Worm (Caenorhabditis elegans) whole organism, late embryonic: Measurements from ENCODE around the gene R12C12.10.

Experiments
- C08G9.2 ChIP-seq: sonication (generic microtip); optimal IDR thresholded peaks from 2 replicates; lab custom pipeline; 2016; ENCODE audit warnings: mild to moderate bottlenecking, missing genetic modification characterization, moderate library complexity, missing compliant biosample characterization
- F13H6.1 ChIP-seq: sonication (generic microtip); optimal IDR thresholded peaks from 2 replicates; lab custom pipeline; 2016; ENCODE audit warnings: missing genetic modification characterization, missing compliant biosample characterization
- T23F11.4 ChIP-seq: fragments of 200-800 bp; sonication (Bioruptor generic); optimal IDR thresholded peaks from 2 replicates; lab custom pipeline; 2018; ENCODE audit warnings: mild to moderate bottlenecking, missing genetic modification characterization, missing compliant biosample characterization
- ahr-1 ChIP-seq: sonication (generic microtip); optimal IDR thresholded peaks from 2 replicates; lab custom pipeline; 2016; ENCODE audit warnings: missing genetic modification characterization, missing compliant biosample characterization
- ama-1 ChIP-seq: fragments of 150-350 bp; optimal IDR thresholded peaks from 2 replicates; lab custom pipeline; 2014
- ceh-18 ChIP-seq: sonication (generic microtip); optimal IDR thresholded peaks from 2 replicates; lab custom pipeline; 2016; ENCODE audit warnings: missing genetic modification characterization, missing compliant biosample characterization
- ceh-2 ChIP-seq: sonication (generic microtip); optimal IDR thresholded peaks from 2 replicates; lab custom pipeline; 2016; ENCODE audit warnings: missing genotype, missing genetic modification characterization, missing compliant biosample characterization
- ceh-30 ChIP-seq: fragments of 150-350 bp; optimal IDR thresholded peaks from 2 replicates; lab custom pipeline; 2014; ENCODE audit warnings: missing biosample characterization, missing genetic modification characterization
- ceh-31 ChIP-seq: sonication (generic microtip); optimal IDR thresholded peaks from 2 replicates; lab custom pipeline; 2016; ENCODE audit warnings: missing genetic modification characterization, missing compliant biosample characterization
- ceh-34 ChIP-seq: sonication (generic microtip); optimal IDR thresholded peaks from 2 replicates; lab custom pipeline; 2016; ENCODE audit warnings: mild to moderate bottlenecking, missing genetic modification characterization, missing compliant biosample characterization
- ceh-45 ChIP-seq: fragments of 200-800 bp; sonication (Bioruptor generic); IDR thresholded peaks from 2 replicates; pipeline ENCODE4 v1.3.6; 2022; ENCODE audit warnings: missing genetic modification reagents, missing genetic modification characterization, missing compliant biosample characterization
- ceh-48 ChIP-seq: sonication (generic microtip); optimal IDR thresholded peaks from 2 replicates; lab custom pipeline; 2016; ENCODE audit warnings: missing genetic modification characterization, inconsistent platforms, missing compliant biosample characterization
- ceh-9 ChIP-seq: sonication (generic microtip); optimal IDR thresholded peaks from 2 replicates; lab custom pipeline; 2016; ENCODE audit warnings: mild to moderate bottlenecking, missing genetic modification characterization, inconsistent platforms, missing compliant biosample characterization
- dve-1 ChIP-seq: sonication (generic microtip); optimal IDR thresholded peaks from 2 replicates; lab custom pipeline; 2017; ENCODE audit warnings: antibody characterized with exemption, mild to moderate bottlenecking, missing genetic modification characterization, missing compliant biosample characterization
- elt-2 ChIP-seq: sonication (generic microtip); optimal IDR thresholded peaks from 2 replicates; lab custom pipeline; 2016; ENCODE audit warnings: missing genetic modification reagents, missing genetic modification characterization, missing compliant biosample characterization
- ets-4 ChIP-seq: sonication (generic microtip); optimal IDR thresholded peaks from 2 replicates; lab custom pipeline; 2016; ENCODE audit warnings: missing genetic modification characterization, missing compliant biosample characterization
- fax-1 ChIP-seq: sonication (generic microtip); optimal IDR thresholded peaks from 2 replicates; lab custom pipeline; 2016; ENCODE audit warnings: missing genotype, missing genetic modification characterization, missing compliant biosample characterization
- fkh-10 ChIP-seq: fragments of 150-350 bp; optimal IDR thresholded peaks from 2 replicates; lab custom pipeline; 2014; ENCODE audit warnings: missing biosample characterization, missing genetic modification reagents, missing genetic modification characterization
- fkh-6 ChIP-seq: sonication (generic microtip); optimal IDR thresholded peaks from 2 replicates; lab custom pipeline; 2016; ENCODE audit warnings: missing genetic modification characterization, missing compliant biosample characterization
- gmeb-2 ChIP-seq: sonication (generic microtip); optimal IDR thresholded peaks from 2 replicates; lab custom pipeline; 2016; ENCODE audit warnings: missing genetic modification characterization, inconsistent platforms, missing compliant biosample characterization
- hlh-8 ChIP-seq: sonication (generic microtip); optimal IDR thresholded peaks from 2 replicates; lab custom pipeline; 2016; ENCODE audit warnings: missing genotype, missing genetic modification characterization, missing compliant biosample characterization
- lin-11 ChIP-seq: fragments of 200-800 bp; sonication (Bioruptor generic); optimal IDR thresholded peaks from 2 replicates; lab custom pipeline; 2018; ENCODE audit warnings: mild to moderate bottlenecking, missing genetic modification characterization, missing compliant biosample characterization
- madf-2 ChIP-seq: sonication (generic microtip); optimal IDR thresholded peaks from 2 replicates; lab custom pipeline; 2017; ENCODE audit warnings: missing genetic modification characterization, missing compliant biosample characterization
- mec-3 ChIP-seq: sonication (generic microtip); optimal IDR thresholded peaks from 2 replicates; lab custom pipeline; 2016; ENCODE audit warnings: borderline replicate concordance, missing genetic modification characterization, missing compliant biosample characterization
- nfya-1 ChIP-seq: sonication (generic microtip); optimal IDR thresholded peaks from 2 replicates; lab custom pipeline; 2017; ENCODE audit warnings: missing genetic modification characterization, mild to moderate bottlenecking, missing compliant biosample characterization, antibody characterized with exemption, moderate library complexity
- nhr-232 ChIP-seq: sonication (generic microtip); optimal IDR thresholded peaks from 2 replicates; lab custom pipeline; 2016; ENCODE audit warnings: missing genetic modification characterization, missing compliant biosample characterization
- odd-2 ChIP-seq: sonication (generic microtip); optimal IDR thresholded peaks from 2 replicates; lab custom pipeline; 2017; ENCODE audit warnings: antibody characterized with exemption, mild to moderate bottlenecking, missing genetic modification characterization, missing compliant biosample characterization
- pax-1 ChIP-seq: fragments of 150-350 bp; optimal IDR thresholded peaks from 2 replicates; lab custom pipeline; 2014; ENCODE audit warnings: missing biosample characterization, missing genetic modification characterization
- pqm-1 ChIP-seq: sonication (generic microtip); optimal IDR thresholded peaks from 2 replicates; lab custom pipeline; 2016; ENCODE audit warnings: missing genetic modification characterization, missing compliant biosample characterization
- ref-2 ChIP-seq: sonication (generic microtip); optimal IDR thresholded peaks from 2 replicates; lab custom pipeline; 2016; ENCODE audit warnings: missing genetic modification characterization, missing compliant biosample characterization
- rnt-1 ChIP-seq: sonication (generic microtip); optimal IDR thresholded peaks from 2 replicates; lab custom pipeline; 2016; ENCODE audit warnings: missing genetic modification characterization, missing compliant biosample characterization
- sdc-2 ChIP-seq: sonication (generic microtip); optimal IDR thresholded peaks from 2 replicates; lab custom pipeline; 2016; ENCODE audit warnings: missing genotype, missing genetic modification characterization, missing compliant biosample characterization
- sox-4 ChIP-seq: sonication (generic microtip); optimal IDR thresholded peaks from 2 replicates; lab custom pipeline; 2017; ENCODE audit warnings: mild to moderate bottlenecking, missing genetic modification characterization, inconsistent platforms, missing compliant biosample characterization
- tbx-2 ChIP-seq: sonication (generic microtip); optimal IDR thresholded peaks from 2 replicates; lab custom pipeline; 2016; ENCODE audit warnings: missing genetic modification characterization, missing compliant biosample characterization
- tbx-7 ChIP-seq: sonication (generic microtip); optimal IDR thresholded peaks from 2 replicates; lab custom pipeline; 2016; ENCODE audit warnings: missing genotype, missing genetic modification characterization, missing compliant biosample characterization
- ttx-3 ChIP-seq: sonication (generic microtip); optimal IDR thresholded peaks from 2 replicates; lab custom pipeline; 2016; ENCODE audit warnings: missing genetic modification reagents, missing genetic modification characterization, missing compliant biosample characterization
- unc-3 ChIP-seq, 2 experiments: fragments of 200-800 bp in 1 of 2; sonication (Bioruptor generic) in 1 of 2; sonication (generic microtip) in 1 of 2; conservative IDR thresholded peaks in 1 of 2; optimal IDR thresholded peaks in 1 of 2; 2 replicates each; pipeline versions ENCODE4 v1.3.6 to Lab custom; 2016 to 2022; ENCODE audit warnings: missing compliant biosample characterization in 2 of 2, missing genetic modification characterization in 2 of 2, missing genetic modification reagents in 1 of 2
- unc-42 ChIP-seq: sonication (generic microtip); optimal IDR thresholded peaks from 2 replicates; lab custom pipeline; 2016; ENCODE audit warnings: missing genotype, missing genetic modification characterization, missing compliant biosample characterization
- unc-55 ChIP-seq: sonication (generic microtip); optimal IDR thresholded peaks from 2 replicates; lab custom pipeline; 2017; ENCODE audit warnings: missing biosample characterization, missing genetic modification reagents, missing genetic modification characterization
- unc-86 ChIP-seq: sonication (generic microtip); optimal IDR thresholded peaks from 2 replicates; lab custom pipeline; 2016; ENCODE audit warnings: missing genetic modification characterization, missing compliant biosample characterization
- zip-5 ChIP-seq: sonication (generic microtip); optimal IDR thresholded peaks from 2 replicates; lab custom pipeline; 2016; ENCODE audit warnings: missing genetic modification characterization, missing compliant biosample characterization
- ztf-16 ChIP-seq: sonication (generic microtip); optimal IDR thresholded peaks from 2 replicates; lab custom pipeline; 2017; ENCODE audit warnings: missing genetic modification characterization, missing compliant biosample characterization

Gene R12C12.10

DNA sequence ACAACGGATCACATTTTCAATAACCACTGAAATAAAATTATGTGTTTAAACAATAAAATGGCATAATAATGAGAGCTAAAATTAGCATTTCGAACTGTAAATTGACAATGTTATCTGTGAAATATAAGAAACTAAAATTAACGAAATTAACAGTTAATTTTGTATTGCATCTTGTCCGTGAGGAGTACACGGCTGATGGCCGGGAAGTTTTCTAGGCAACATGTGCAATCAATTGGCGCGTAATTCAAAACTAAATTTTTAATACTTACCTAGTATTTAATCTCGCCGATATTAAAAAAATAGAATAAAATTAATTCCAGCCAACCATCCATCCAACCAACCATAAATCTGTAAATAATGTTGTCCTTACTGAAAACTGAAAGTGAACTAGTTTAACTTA, 18.4 kb upstream of the R12C12.10 start (continued):
- TF ChIP-seq ets-4 (tag; lab: Kevin White, UChicago) = peak; percentile 95
- TF ChIP-seq mec-3 = peak; percentile 73
- TF ChIP-seq madf-2 (tag; lab: Kevin White, UChicago) = no peak
- TF ChIP-seq ama-1 (lab: Kevin White, UChicago) = no peak
- peak; percentile 95 for TF ChIP-seq tbx-7 (tag; lab: Kevin White, UChicago)

DNA sequence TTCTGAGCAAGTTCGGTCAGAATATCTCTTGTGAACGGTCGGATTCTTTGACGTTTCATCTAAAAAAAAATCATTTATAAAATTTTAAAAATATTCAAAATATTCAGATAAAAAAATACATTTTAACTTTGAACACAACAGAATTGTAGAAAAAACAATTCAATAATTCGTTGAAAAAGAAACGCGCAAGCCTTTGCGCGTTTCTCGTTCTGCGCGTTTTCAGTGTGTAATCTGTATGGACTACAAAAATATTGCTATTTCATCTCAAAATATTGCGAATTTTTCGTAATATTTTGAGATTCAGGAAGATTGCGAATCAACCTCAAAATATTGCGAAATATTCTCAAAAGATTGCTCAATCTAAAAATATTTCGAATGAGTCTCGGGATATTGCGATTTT, 12.9 kb upstream of the R12C12.10 start, which contains the start of gene R12C12.7:
TSS of gene R12C12.7 (minus strand) at position 59 of the 400 bp plus-strand sequence.
- TF ChIP-seq fkh-10 (GFP tag; lab: Kevin White, UChicago) (no peak), elt-2 (peak; percentile 37), ahr-1 (tag; lab: Kevin White, UChicago) (no peak), F13H6.1 (tag; lab: Kevin White, UChicago) (no peak), tbx-2 (tag; lab: Kevin White, UChicago) (no peak), T23F11.4 (GFP tag; lab: Kevin White, UChicago) (no peak)

DNA sequence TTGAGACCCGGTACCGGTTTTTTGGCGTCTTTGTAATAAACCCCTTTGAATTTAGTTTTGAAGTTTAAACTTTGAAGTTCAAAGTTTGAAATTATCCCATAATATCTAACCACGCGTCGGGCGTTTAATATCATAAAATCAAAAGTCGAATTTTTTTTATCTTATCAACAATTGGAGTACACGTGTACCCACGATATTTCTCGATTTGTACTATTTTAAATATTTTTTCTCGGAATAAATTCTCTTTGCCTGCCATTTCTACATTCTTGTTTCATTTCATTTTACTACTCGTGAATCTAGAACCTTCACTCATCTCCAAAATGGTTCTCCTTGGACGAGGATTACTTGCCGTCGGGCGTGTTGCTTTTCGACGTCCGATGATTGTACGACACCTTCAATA, 7.1 kb upstream of the R12C12.10 start, which contains the start of gene gldc-1:
TSS of gene gldc-1 (plus strand) at position 301 of the 400 bp plus-strand sequence.
- TF ChIP-seq ceh-48 (tag; lab: Kevin White, UChicago) = no peak
- TF ChIP-seq fkh-10 (GFP tag; lab: Kevin White, UChicago) = no peak
- TF ChIP-seq nfya-1 (tag; lab: Kevin White, UChicago) = no peak
- no peak for TF ChIP-seq sox-4 (tag; lab: Kevin White, UChicago)
- no peak for TF ChIP-seq ceh-2 (tag; lab: Kevin White, UChicago)
- no peak for TF ChIP-seq ceh-31
- no peak for TF ChIP-seq pax-1
- no peak for TF ChIP-seq gmeb-2
- no peak for TF ChIP-seq odd-2 (tag; lab: Kevin White, UChicago)

DNA sequence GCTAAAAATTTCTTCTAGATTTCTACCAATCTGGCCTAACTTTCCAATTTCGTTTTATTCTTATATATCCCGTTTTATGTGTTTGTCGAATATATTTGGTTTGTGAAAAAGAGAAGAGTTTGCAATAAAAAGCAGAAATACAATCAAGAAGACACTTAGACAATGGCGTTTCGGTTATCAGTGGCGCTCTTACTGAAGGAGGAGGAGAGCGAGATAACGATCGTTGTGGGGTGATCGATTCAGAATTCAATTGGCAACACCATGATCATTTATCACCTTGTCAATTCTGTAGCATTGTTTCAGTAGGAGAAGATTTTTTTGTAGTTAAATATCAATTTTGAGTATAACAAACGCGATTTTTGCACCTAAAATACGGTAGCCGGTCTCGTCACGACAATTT, 6.5 kb upstream of the R12C12.10 start:
- TF ChIP-seq tbx-2 (tag; lab: Kevin White, UChicago) = no peak
- TF ChIP-seq nfya-1 (tag; lab: Kevin White, UChicago) = no peak
- peak; percentile 78 for TF ChIP-seq elt-2
- TF ChIP-seq, all 69 proteins: peak for 1

DNA sequence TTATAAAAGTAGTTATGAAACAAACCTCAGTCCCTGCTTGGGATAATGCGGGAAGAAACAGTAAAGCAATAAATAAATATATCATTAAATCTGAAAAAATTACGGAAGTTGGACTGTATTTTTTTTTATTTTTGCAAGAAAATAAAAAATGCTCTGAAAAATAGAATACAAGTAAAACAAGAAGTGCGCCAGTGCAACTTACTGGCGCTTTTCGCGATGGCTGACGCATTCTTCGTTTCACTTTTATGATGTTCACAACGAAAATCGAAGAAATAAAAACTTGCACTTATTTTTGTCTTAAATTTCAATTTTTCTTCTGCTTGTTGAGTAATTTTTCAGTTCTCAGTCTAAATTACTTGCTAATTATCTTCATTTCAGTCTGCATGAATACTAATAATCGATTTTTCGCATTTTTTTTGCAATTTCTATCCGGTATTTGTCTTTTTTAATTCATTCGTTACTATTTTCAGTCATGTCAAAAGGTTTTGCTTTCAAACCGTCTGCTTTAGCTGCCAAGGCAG, 4.6 kb upstream of the R12C12.10 start, which contains the start of the genes R12C12.6 and ran-5:
TSS of gene R12C12.6 (minus strand) at position 229 of the 521 bp plus-strand sequence.
TSS of gene ran-5 (plus strand) at position 471 of the 521 bp plus-strand sequence.
- TF ChIP-seq unc-42 (tag; lab: Kevin White, UChicago) (no peak), ceh-30 (peak; percentile 75), nfya-1 (tag; lab: Kevin White, UChicago) (peak; percentile 52), sox-4 (tag; lab: Kevin White, UChicago) (peak; percentile 42), odd-2 (tag; lab: Kevin White, UChicago) (peak; percentile 2), nhr-232 (tag; lab: Kevin White, UChicago) (no peak), pqm-1 (tag; lab: Kevin White, UChicago) (no peak), elt-2 (peak; percentile 74), dve-1 (tag; lab: Kevin White, UChicago) (peak; percentile 32), ceh-9 (tag; lab: Kevin White, UChicago) (no peak), hlh-8 (tag; lab: Kevin White, UChicago) (no peak), C08G9.2 (tag; lab: Kevin White, UChicago) (peak; percentile 31), pax-1 (no peak), unc-86 (tag; lab: Kevin White, UChicago) (peak; percentile 45), sdc-2 (tag; lab: Kevin White, UChicago) (peak; percentile 16), ceh-2 (tag; lab: Kevin White, UChicago) (peak; percentile 11), unc-55 (no peak), ceh-34 (tag; lab: Kevin White, UChicago) (peak; percentile 37), ceh-45 (GFP tag; lab: Robert Waterston, UW) (no peak), ztf-16 (tag; lab: Kevin White, UChicago) (peak; percentile 44), F13H6.1 (tag; lab: Kevin White, UChicago) (peak; percentile 21), lin-11 (tag; lab: Kevin White, UChicago) (peak; percentile 35), fkh-10 (GFP tag; lab: Kevin White, UChicago) (no peak), ref-2 (tag; lab: Kevin White, UChicago) (no peak), unc-3 (GFP tag; conservative IDR thresholded peaks at IDR 0.05; lab: Robert Waterston, UW) (0 out of 2 replicates have a peak, but pooled peaks have one; percentile 28), unc-3 (tag; optimal IDR thresholded peaks at IDR 0.05; lab: Kevin White, UChicago) (no peak), ceh-31 (peak; percentile 34), ceh-18 (tag; lab: Kevin White, UChicago) (peak; percentile 14), fax-1 (tag; lab: Kevin White, UChicago) (no peak), rnt-1 (tag; lab: Kevin White, UChicago) (no peak), ceh-48 (tag; lab: Kevin White, UChicago) (peak; percentile 4), fkh-6 (no peak), ttx-3 (tag; lab: Kevin White, UChicago) (peak; percentile 24), zip-5 (tag; lab: Kevin White, UChicago) (no peak)
